Worm (Caenorhabditis elegans) whole organism, L3 larva: Measurements from ENCODE around the gene clec-171.

Experiments used
- R02D3.7 ChIP-seq: fragments of 150-350 bp; optimal IDR thresholded peaks from 2 replicates; lab custom pipeline; 2014; ENCODE audit warnings: missing biosample characterization, missing genetic modification characterization
- ZK546.5 ChIP-seq: sonication (generic microtip); optimal IDR thresholded peaks from 2 replicates; lab custom pipeline; 2017; ENCODE audit warnings: missing biosample characterization, missing genetic modification characterization
- aly-2 ChIP-seq: fragments of 150-350 bp; optimal IDR thresholded peaks from 2 replicates; lab custom pipeline; 2014; ENCODE audit warnings: missing biosample characterization, missing genetic modification characterization
- ceh-28 ChIP-seq: fragments of 150-350 bp; optimal IDR thresholded peaks from 2 replicates; lab custom pipeline; 2014; ENCODE audit warnings: missing biosample characterization, missing genetic modification reagents, missing genetic modification characterization
- ceh-82 ChIP-seq: fragments of 150-350 bp; optimal IDR thresholded peaks from 2 replicates; lab custom pipeline; 2014; ENCODE audit warnings: missing biosample characterization, missing genetic modification characterization
- ceh-9 ChIP-seq: sonication (generic microtip); optimal IDR thresholded peaks from 2 replicates; lab custom pipeline; 2018; ENCODE audit warnings: missing biosample characterization, missing genetic modification characterization
- daf-12 ChIP-seq: fragments of 150-350 bp; optimal IDR thresholded peaks from 2 replicates; lab custom pipeline; 2014; ENCODE audit warnings: missing biosample characterization, missing genetic modification reagents, missing genetic modification characterization
- egl-27 ChIP-seq: sonication (generic microtip); optimal IDR thresholded peaks from 4 replicates; lab custom pipeline; 2017; ENCODE audit warnings: missing biosample characterization, missing genetic modification reagents, missing genetic modification characterization
- egl-5 ChIP-seq: fragments of 150-350 bp; optimal IDR thresholded peaks from 2 replicates; lab custom pipeline; 2017; ENCODE audit warnings: missing biosample characterization, missing genetic modification reagents, missing genetic modification characterization, inconsistent platforms
- elt-1 ChIP-seq: fragments of 150-350 bp; optimal IDR thresholded peaks from 2 replicates; lab custom pipeline; 2014; ENCODE audit warnings: missing biosample characterization, missing genetic modification characterization
- elt-2 ChIP-seq: sonication (generic microtip); optimal IDR thresholded peaks from 2 replicates; lab custom pipeline; 2016; ENCODE audit warnings: missing genetic modification reagents, mild to moderate bottlenecking, missing genetic modification characterization, missing compliant biosample characterization
- elt-3 ChIP-seq, 3 experiments: fragments of 150-350 bp in 1 of 3; sonication (generic microtip) in 2 of 3; optimal IDR thresholded peaks; 2 replicates in 2 of 3; 4 replicates in 1 of 3; lab custom pipeline; 2014 to 2017; ENCODE audit warnings: missing biosample characterization in 3 of 3, missing genetic modification characterization in 3 of 3
- eor-1 ChIP-seq, 2 experiments: fragments of 150-350 bp; optimal IDR thresholded peaks; 2 replicates each; lab custom pipeline; 2014 to 2018; ENCODE audit warnings: missing biosample characterization in 2 of 2, missing genetic modification characterization in 2 of 2
- fkh-10 ChIP-seq: sonication (generic microtip); optimal IDR thresholded peaks from 2 replicates; lab custom pipeline; 2017; ENCODE audit warnings: missing biosample characterization, missing genetic modification reagents, missing genetic modification characterization
- fkh-2 ChIP-seq: fragments of 150-350 bp; optimal IDR thresholded peaks from 2 replicates; lab custom pipeline; 2014; ENCODE audit warnings: missing biosample characterization, missing genetic modification reagents, missing genetic modification characterization
- fos-1 ChIP-seq: fragments of 150-350 bp; optimal IDR thresholded peaks from 2 replicates; lab custom pipeline; 2014; ENCODE audit warnings: missing biosample characterization, missing genetic modification characterization
- lin-15B ChIP-seq: fragments of 150-350 bp; optimal IDR thresholded peaks from 2 replicates; lab custom pipeline; 2014; ENCODE audit warnings: missing biosample characterization, missing genetic modification characterization
- lin-39 ChIP-seq: fragments of 150-350 bp; optimal IDR thresholded peaks from 2 replicates; lab custom pipeline; 2018; ENCODE audit warnings: missing biosample characterization, missing genetic modification reagents, missing genetic modification characterization
- lsy-12 ChIP-seq: sonication (generic microtip); optimal IDR thresholded peaks from 2 replicates; lab custom pipeline; 2016; ENCODE audit warnings: mild to moderate bottlenecking, missing genetic modification characterization, missing compliant biosample characterization
- mdl-1 ChIP-seq: fragments of 150-350 bp; optimal IDR thresholded peaks from 2 replicates; lab custom pipeline; 2014; ENCODE audit warnings: missing biosample characterization, missing genetic modification characterization
- mml-1 ChIP-seq: fragments of 150-350 bp; sonication (generic microtip); optimal IDR thresholded peaks from 3 replicates; lab custom pipeline; 2014; ENCODE audit warnings: missing biosample characterization, missing genetic modification characterization
- nfya-1 ChIP-seq: sonication (generic microtip); optimal IDR thresholded peaks from 2 replicates; lab custom pipeline; 2017; ENCODE audit warnings: missing genetic modification characterization, mild to moderate bottlenecking, missing compliant biosample characterization, antibody characterized with exemption, moderate library complexity; ENCODE audit not compliant: insufficient read depth
- nhr-11 ChIP-seq: fragments of 150-350 bp; optimal IDR thresholded peaks from 2 replicates; lab custom pipeline; 2014; ENCODE audit warnings: missing biosample characterization, missing genetic modification characterization
- nhr-23 ChIP-seq: fragments of 150-350 bp; optimal IDR thresholded peaks from 2 replicates; lab custom pipeline; 2014; ENCODE audit warnings: missing biosample characterization, missing genetic modification reagents, missing genetic modification characterization
- nhr-25 ChIP-seq: sonication (generic microtip); optimal IDR thresholded peaks from 2 replicates; lab custom pipeline; 2017; ENCODE audit warnings: missing biosample characterization, missing genetic modification characterization
- nhr-28 ChIP-seq: fragments of 150-350 bp; optimal IDR thresholded peaks from 2 replicates; lab custom pipeline; 2014; ENCODE audit warnings: missing biosample characterization, missing genetic modification characterization
- nhr-43 ChIP-seq: sonication (generic microtip); optimal IDR thresholded peaks from 2 replicates; lab custom pipeline; 2016; ENCODE audit warnings: mild to moderate bottlenecking, missing genetic modification characterization, missing compliant biosample characterization; ENCODE audit not compliant: poor library complexity, severe bottlenecking
- nhr-67 ChIP-seq: fragments of 150-350 bp; optimal IDR thresholded peaks from 2 replicates; lab custom pipeline; 2014; ENCODE audit warnings: missing biosample characterization, missing genetic modification characterization
- nhr-76 ChIP-seq: fragments of 150-350 bp; sonication (generic microtip); optimal IDR thresholded peaks from 5 replicates; lab custom pipeline; 2014; ENCODE audit warnings: missing biosample characterization, missing genetic modification characterization
- pha-4 ChIP-seq: fragments of 150-350 bp; optimal IDR thresholded peaks from 2 replicates; lab custom pipeline; 2014; ENCODE audit warnings: missing biosample characterization, missing genetic modification reagents, missing genetic modification characterization
- pqm-1 ChIP-seq: fragments of 150-350 bp; optimal IDR thresholded peaks from 2 replicates; lab custom pipeline; 2017; ENCODE audit warnings: missing biosample characterization, missing genetic modification characterization, inconsistent platforms
- sea-2 ChIP-seq: fragments of 150-350 bp; sonication (generic microtip); optimal IDR thresholded peaks from 4 replicates; lab custom pipeline; 2014; ENCODE audit warnings: missing biosample characterization, missing genetic modification reagents, missing genetic modification characterization
- skn-1 ChIP-seq: fragments of 150-350 bp; optimal IDR thresholded peaks from 2 replicates; lab custom pipeline; 2014; ENCODE audit warnings: missing biosample characterization, missing genetic modification characterization
- snpc-4 ChIP-seq: fragments of 150-350 bp; optimal IDR thresholded peaks from 2 replicates; lab custom pipeline; 2014; ENCODE audit warnings: missing biosample characterization, missing genetic modification characterization
- tbx-2 ChIP-seq: sonication (generic microtip); optimal IDR thresholded peaks from 2 replicates; lab custom pipeline; 2016; ENCODE audit warnings: mild to moderate bottlenecking, missing genetic modification characterization, missing compliant biosample characterization
- unc-39 ChIP-seq: sonication (generic microtip); optimal IDR thresholded peaks from 4 replicates; lab custom pipeline; 2017; ENCODE audit warnings: missing biosample characterization, missing genetic modification characterization
- unc-62 ChIP-seq: fragments of 150-350 bp; sonication (generic microtip); optimal IDR thresholded peaks from 4 replicates; lab custom pipeline; 2014; ENCODE audit warnings: missing biosample characterization, missing genetic modification reagents, missing genetic modification characterization
- zag-1 ChIP-seq: fragments of 150-350 bp; optimal IDR thresholded peaks from 2 replicates; lab custom pipeline; 2014; ENCODE audit warnings: missing biosample characterization, missing genetic modification characterization
- ztf-11 ChIP-seq: fragments of 150-350 bp; optimal IDR thresholded peaks from 2 replicates; lab custom pipeline; 2014; ENCODE audit warnings: missing biosample characterization, missing genetic modification characterization
- ztf-4 ChIP-seq: fragments of 150-350 bp; optimal IDR thresholded peaks from 2 replicates; lab custom pipeline; 2014; ENCODE audit warnings: missing biosample characterization, missing genetic modification characterization

clec-171 gene

ce11 chrIV:1433978-1434377 is 6.8 kb upstream of the clec-171 start:
- peak; percentile 87 for TF ChIP-seq ceh-28
- TF ChIP-seq fkh-2 (tag; lab: Kevin White, UChicago) = no peak
- no peak for TF ChIP-seq ztf-4 (tag; lab: Kevin White, UChicago)
- TF ChIP-seq nhr-11 (tag; lab: Kevin White, UChicago) = no peak

- TF ChIP-seq ztf-11 (no peak), fkh-2 (tag; lab: Kevin White, UChicago) (no peak), unc-62 (no peak), egl-5 (tag; lab: Kevin White, UChicago) (no peak), elt-2 (tag; lab: Kevin White, UChicago) (no peak), sea-2 (GFP tag; lab: Kevin White, UChicago) (no peak), daf-12 (tag; lab: Kevin White, UChicago) (no peak), nhr-25 (tag; lab: Kevin White, UChicago) (no peak)
These were observed 3.1 kb upstream of the clec-171 start, which contains the start of gene Y77E11A.23 for ce11 chrIV:1430261-1430660. Gene Y77E11A.23, minus strand, starts transcription at chrIV:1430367.

ce11 chrIV:1424962-1425361 is 2.2 kb downstream of the clec-171 start, which contains the start of gene Y77E11A.8:
Gene Y77E11A.8, minus strand, starts transcription at chrIV:1425062.
- no peak for TF ChIP-seq egl-5 (tag; lab: Kevin White, UChicago)
- TF ChIP-seq nfya-1 (tag; lab: Kevin White, UChicago) = no peak
- no peak for TF ChIP-seq fos-1 (tag; lab: Kevin White, UChicago)
- no peak for TF ChIP-seq pqm-1 (tag; lab: Kevin White, UChicago)
- no peak for TF ChIP-seq zag-1 (tag; lab: Kevin White, UChicago)
- TF ChIP-seq elt-3 (tag; optimal IDR thresholded peaks at IDR 0.05; lab: Kevin White, UChicago) = no peak
- no peak for TF ChIP-seq snpc-4 (tag; lab: Kevin White, UChicago)
- TF ChIP-seq nhr-28 (tag; lab: Kevin White, UChicago) = no peak
- no peak for TF ChIP-seq eor-1 (tag; optimal IDR thresholded peaks at IDR 0.05; lab: Kevin White, UChicago)
- TF ChIP-seq lin-39 = no peak
- no peak for TF ChIP-seq nhr-43 (tag; lab: Kevin White, UChicago)

DNA sequence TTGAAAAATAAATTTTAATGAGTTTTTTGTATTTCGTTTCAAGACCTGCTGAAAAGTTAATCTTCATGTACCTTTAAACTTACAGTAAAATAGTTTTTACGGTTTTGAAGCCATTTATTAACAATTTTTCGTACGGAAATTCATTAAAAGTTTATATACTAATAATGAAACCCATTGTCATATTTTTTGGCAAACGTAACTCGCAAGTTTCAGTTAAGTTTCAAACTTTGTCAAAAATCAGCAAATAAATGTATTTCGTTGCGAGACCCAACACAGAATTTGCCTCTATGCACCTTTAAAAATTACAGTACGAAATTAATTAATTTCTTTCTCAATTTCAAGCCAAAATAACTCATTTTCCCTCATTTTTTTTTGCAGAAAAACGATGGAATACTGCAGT is 6.6 kb downstream of the clec-171 start, which contains the start of gene jtr-1:
Gene jtr-1, plus strand, starts transcription at position 327 of the 400 bp plus-strand sequence.
- no peak for TF ChIP-seq lin-15B (tag; lab: Kevin White, UChicago)
- no peak for TF ChIP-seq fkh-10 (GFP tag; lab: Kevin White, UChicago)
- TF ChIP-seq R02D3.7 = no peak
- TF ChIP-seq elt-3 (tag; optimal IDR thresholded peaks at IDR 0.05; lab: Kevin White, UChicago) = no peak
- no peak for TF ChIP-seq ztf-11
- TF ChIP-seq pha-4 (tag; lab: Kevin White, UChicago) = no peak
- TF ChIP-seq nhr-67 = no peak
- no peak for TF ChIP-seq fos-1 (tag; lab: Kevin White, UChicago)
- no peak for TF ChIP-seq aly-2
- no peak for TF ChIP-seq nhr-28 (tag; lab: Kevin White, UChicago)

DNA sequence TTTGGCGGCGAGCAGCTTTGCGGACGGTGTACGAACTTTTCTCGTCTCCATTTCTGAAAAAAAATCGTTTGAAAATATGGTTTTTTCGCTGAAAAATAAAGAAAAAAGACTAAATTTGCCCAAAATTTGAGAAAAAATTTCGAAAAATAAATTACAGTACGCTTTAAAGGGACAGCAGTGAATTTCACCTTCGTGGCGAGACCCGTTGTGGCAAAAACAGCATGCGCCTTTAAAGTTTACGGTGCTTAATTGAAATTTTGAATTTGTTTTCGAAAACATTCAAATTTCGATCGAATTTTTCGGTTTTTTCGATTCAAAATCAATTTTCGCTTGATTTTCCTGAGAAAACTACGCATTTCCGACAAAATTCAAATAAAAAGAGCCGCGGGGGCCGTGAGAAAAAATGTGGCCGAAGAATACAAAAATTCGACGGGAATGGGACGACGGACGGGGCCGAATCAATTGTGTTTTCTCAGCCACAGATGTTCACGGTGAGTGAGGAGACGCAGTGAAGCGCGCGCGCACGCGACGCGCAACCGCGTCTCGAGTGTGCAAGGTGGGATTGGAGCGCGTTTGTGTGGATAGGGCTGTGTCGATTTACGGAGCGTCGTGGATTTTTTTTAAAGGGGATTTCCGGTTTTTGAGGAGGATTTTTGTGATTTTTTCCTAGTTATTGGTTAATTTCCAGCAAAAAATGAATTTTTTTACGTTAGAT is 7.2 kb downstream of the clec-171 start, which contains the start of gene Y77E11A.7:
Gene Y77E11A.7, minus strand, starts transcription at position 55 of the 715 bp plus-strand sequence.
- TF ChIP-seq fkh-10 (GFP tag; lab: Kevin White, UChicago) = peak; percentile 55
- TF ChIP-seq elt-3 (tag; optimal IDR thresholded peaks at IDR 0.05; lab: Kevin White, UChicago) = no peak
- TF ChIP-seq nhr-11 (tag; lab: Kevin White, UChicago) = peak; percentile 54
- TF ChIP-seq mml-1 (tag; lab: Kevin White, UChicago) = no peak
- TF ChIP-seq ZK546.5 (tag; lab: Kevin White, UChicago) = no peak
- TF ChIP-seq elt-2 (tag; lab: Kevin White, UChicago) = peak; percentile 61
- TF ChIP-seq ztf-11 = no peak
- peak; percentile 60 for TF ChIP-seq mdl-1 (tag; lab: Kevin White, UChicago)
- no peak for TF ChIP-seq zag-1 (tag; lab: Kevin White, UChicago)
- TF ChIP-seq skn-1 (tag; lab: Kevin White, UChicago) = peak; percentile 70
- peak; percentile 99 for TF ChIP-seq lin-15B (tag; lab: Kevin White, UChicago)
- no peak for TF ChIP-seq nhr-76 (tag; lab: Kevin White, UChicago)
- peak; percentile 96 for TF ChIP-seq R02D3.7
- peak; percentile 17 for TF ChIP-seq tbx-2 (tag; lab: Kevin White, UChicago)
- TF ChIP-seq lsy-12 (tag; lab: Kevin White, UChicago) = peak; percentile 56
- TF ChIP-seq nhr-67 = no peak
- peak; percentile 95 for TF ChIP-seq nfya-1 (tag; lab: Kevin White, UChicago)
- TF ChIP-seq unc-39 = no peak
- TF ChIP-seq nhr-23 (tag; lab: Kevin White, UChicago) = peak; percentile 86
- TF ChIP-seq pha-4 (tag; lab: Kevin White, UChicago) = peak; percentile 92
- TF ChIP-seq egl-5 (tag; lab: Kevin White, UChicago) = peak; percentile 76
- TF ChIP-seq elt-1 = peak; percentile 26
- peak; percentile 50 for TF ChIP-seq egl-27
- no peak for TF ChIP-seq fos-1 (tag; lab: Kevin White, UChicago)
- TF ChIP-seq pqm-1 (tag; lab: Kevin White, UChicago) = peak; percentile 79
- peak; percentile 89 for TF ChIP-seq snpc-4 (tag; lab: Kevin White, UChicago)
- TF ChIP-seq lin-39 = peak; percentile 100
- TF ChIP-seq ztf-4 (tag; lab: Kevin White, UChicago) = peak; percentile 47
- no peak for TF ChIP-seq daf-12 (tag; lab: Kevin White, UChicago)
- TF ChIP-seq ceh-9 (tag; lab: Kevin White, UChicago) = no peak
- TF ChIP-seq ceh-28 = peak; percentile 75
- no peak for TF ChIP-seq ceh-82
